Worm (Caenorhabditis elegans): Measurements from ENCODE around the gene F40H3.1.

- no peak for TF ChIP-seq nhr-11 (tag; optimal IDR thresholded peaks at IDR 0.05)
- TF ChIP-seq hlh-11 (tag; optimal IDR thresholded peaks at IDR 0.05) = no peak
- TF ChIP-seq daf-12 (tag; optimal IDR thresholded peaks at IDR 0.05) = no peak
- no peak for TF ChIP-seq ceh-20 (GFP tag; IDR thresholded peaks at IDR 0.05)
- TF ChIP-seq egl-43 (GFP tag; IDR thresholded peaks at IDR 0.05) = no peak
- no peak for TF ChIP-seq F37D6.2 (tag; optimal IDR thresholded peaks at IDR 0.05)
- no peak for TF ChIP-seq F49E8.2 (tag; optimal IDR thresholded peaks at IDR 0.05; ENCODE audit: borderline replicate concordance)
- TF ChIP-seq unc-39 (tag; optimal IDR thresholded peaks at IDR 0.05) = no peak
- no peak for TF ChIP-seq hif-1 (tag; optimal IDR thresholded peaks at IDR 0.05)
- TF ChIP-seq nhr-28 (tag; optimal IDR thresholded peaks at IDR 0.05) = no peak
- no peak for TF ChIP-seq skn-1 (tag; optimal IDR thresholded peaks at IDR 0.05)
- TF ChIP-seq ceh-28 (tag; optimal IDR thresholded peaks at IDR 0.05) = no peak
These were observed 47.4 kb downstream of the F40H3.1 start, which contains the start of gene srsy-2 for ce11 chrII:6226995-6227394.
